Worm (Caenorhabditis elegans) whole organism, L4/young adult: ENCODE data around the gene atx-3.

Experiments used
- W03F9.2 ChIP-seq: fragments of 150-350 bp; optimal IDR thresholded peaks from 2 replicates; lab custom pipeline; 2014; ENCODE audit warnings: missing biosample characterization, missing genetic modification characterization
- him-1 ChIP-seq: sonication (generic microtip); optimal IDR thresholded peaks from 2 replicates; lab custom pipeline; 2016; ENCODE audit warnings: missing genotype, missing genetic modification reagents, missing genetic modification characterization, missing compliant biosample characterization

ce11 chrV:15569702-15570430 is 7.4 kb downstream of the atx-3 start, which contains the start of gene lsm-5:
- TF ChIP-seq W03F9.2 (tag; lab: Kevin White, UChicago), result no peak
- TF ChIP-seq him-1 (tag; lab: Kevin White, UChicago), result no peak
